5 fruit fly cellular contexts compared by ENCODE assay signal in the genomic region with DNA sequence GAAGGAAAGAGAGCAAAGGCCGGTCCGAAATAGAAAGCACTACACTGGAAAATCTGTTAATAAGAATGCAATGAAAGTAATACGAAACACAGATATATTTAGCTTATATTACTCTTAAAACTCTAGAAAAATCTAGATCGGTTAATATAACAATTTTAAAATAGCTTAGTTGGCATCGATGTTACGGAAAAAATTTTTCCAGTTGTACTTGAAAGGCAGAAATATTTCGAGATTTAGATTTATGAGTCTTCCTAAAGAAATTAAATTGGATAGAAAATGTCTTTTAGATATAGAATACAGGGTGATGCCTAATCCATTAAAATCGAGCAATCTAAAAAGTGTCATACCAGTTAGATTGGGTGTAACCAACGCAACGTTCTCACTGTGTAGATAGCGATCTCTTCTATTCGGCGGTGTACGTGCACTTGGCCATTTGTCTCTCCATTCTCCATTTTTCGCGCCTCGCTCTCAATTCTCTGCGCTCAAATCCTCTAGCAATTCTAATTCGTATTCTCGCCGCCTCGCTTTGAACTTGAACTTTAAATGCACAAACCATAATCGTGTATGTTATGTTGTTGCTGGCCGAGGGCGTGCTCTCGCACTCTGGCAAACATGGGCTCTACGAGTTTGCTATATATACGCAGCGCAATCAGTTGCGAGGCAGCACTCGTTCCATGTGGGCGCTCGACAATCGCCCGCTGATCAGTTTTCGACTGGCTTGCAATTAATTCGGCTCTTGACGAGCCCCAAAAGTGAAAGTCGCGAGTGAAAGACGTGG.
TF ChIP-seq lines count a peak whose summit lies in the region.

No protein-coding gene starts in this region.

- peak; percentile 59 for TF ChIP-seq CTCF in whole organism, embryonic (GFP tag; optimal IDR thresholded peaks at IDR 0.05; lab: Kevin White, UChicago)

TF ChIP-seq in whole organism, adult, 20 proteins besides CTCF, POLR2A, EP300 and RAD21 (continues in another document):
- TF ChIP-seq pad (GFP tag; optimal IDR thresholded peaks at IDR 0.05; lab: Kevin White, UChicago), result peak; percentile 86
- TF ChIP-seq CG5204 (GFP tag; optimal IDR thresholded peaks at IDR 0.05; lab: Kevin White, UChicago), result peak; percentile 97
- peak; percentile 63 for TF ChIP-seq cic (GFP tag; optimal IDR thresholded peaks at IDR 0.05; lab: Kevin White, UChicago)
- TF ChIP-seq CG12768 (GFP tag; optimal IDR thresholded peaks at IDR 0.05; lab: Kevin White, UChicago), result peak; percentile 93
- TF ChIP-seq Clk (GFP tag; optimal IDR thresholded peaks at IDR 0.05; lab: Kevin White, UChicago), result peak; percentile 87
- TF ChIP-seq CG7101 (tag; optimal IDR thresholded peaks at IDR 0.05; lab: Kevin White, UChicago), result peak; percentile 92
- TF ChIP-seq CG11617 (GFP tag; optimal IDR thresholded peaks at IDR 0.05; lab: Kevin White, UChicago), result peak; percentile 98
- peak; percentile 62 for TF ChIP-seq Mnt (GFP tag; optimal IDR thresholded peaks at IDR 0.05; lab: Kevin White, UChicago)
- TF ChIP-seq CG7045 (GFP tag; optimal IDR thresholded peaks at IDR 0.05; lab: Kevin White, UChicago), result peak; percentile 93
- no peak for TF ChIP-seq cnc (optimal IDR thresholded peaks at IDR 0.05; lab: Kevin White, UChicago)
- TF ChIP-seq ovo (GFP tag; optimal IDR thresholded peaks at IDR 0.05; lab: Kevin White, UChicago), result peak; percentile 77
- peak; percentile 94 for TF ChIP-seq CG1620 (GFP tag; optimal IDR thresholded peaks at IDR 0.05; lab: Kevin White, UChicago)
- TF ChIP-seq toe (GFP tag; optimal IDR thresholded peaks at IDR 0.05; lab: Kevin White, UChicago), result peak; percentile 96
- TF ChIP-seq Crg-1 (GFP tag; optimal IDR thresholded peaks at IDR 0.05; lab: Kevin White, UChicago), result peak; percentile 81
- peak; percentile 78 for TF ChIP-seq CG14711 (tag; optimal IDR thresholded peaks at IDR 0.05; lab: Kevin White, UChicago)
- TF ChIP-seq Hr96 (GFP tag; optimal IDR thresholded peaks at IDR 0.05; lab: Kevin White, UChicago), result peak; percentile 96

TF ChIP-seq in whole organism, embryonic, 481 proteins besides CTCF, POLR2A, EP300 and RAD21 (continues in another document):
- peak; percentile 93 for TF ChIP-seq jumu (GFP tag; optimal IDR thresholded peaks at IDR 0.05; lab: Kevin White, UChicago)
- peak; percentile 58; the same call in 1 of the 2 replicates for TF ChIP-seq tna (GFP tag; IDR thresholded peaks at IDR 0.05; lab: Robert Waterston, UW; ENCODE audit: partially characterized antibody)
- peak; percentile 31 for TF ChIP-seq CG4282 (GFP tag; optimal IDR thresholded peaks at IDR 0.05; lab: Kevin White, UChicago)
- TF ChIP-seq Side (GFP tag; optimal IDR thresholded peaks at IDR 0.05; lab: Kevin White, UChicago), result peak; percentile 93
- TF ChIP-seq btn (GFP tag; optimal IDR thresholded peaks at IDR 0.05; lab: Kevin White, UChicago), result peak; percentile 86
- TF ChIP-seq Kr (GFP tag; optimal IDR thresholded peaks at IDR 0.05; lab: Kevin White, UChicago), result peak; percentile 15
- peak; percentile 97 for TF ChIP-seq CG7556 (GFP tag; optimal IDR thresholded peaks at IDR 0.05; lab: Kevin White, UChicago)
- peak; percentile 10 for TF ChIP-seq fd102C (GFP tag; optimal IDR thresholded peaks at IDR 0.05; lab: Kevin White, UChicago)
- peak; percentile 86 for TF ChIP-seq Nf-YC (tag; optimal IDR thresholded peaks at IDR 0.05; lab: Kevin White, UChicago)
- TF ChIP-seq CG6683 (GFP tag; optimal IDR thresholded peaks at IDR 0.05; lab: Kevin White, UChicago), result peak; percentile 78
- peak; percentile 37 for TF ChIP-seq corto (GFP tag; optimal IDR thresholded peaks at IDR 0.05; lab: Kevin White, UChicago)
- peak; percentile 95 for TF ChIP-seq Hmx (GFP tag; optimal IDR thresholded peaks at IDR 0.05; lab: Kevin White, UChicago)
- peak; percentile 96 for TF ChIP-seq Camta (GFP tag; optimal IDR thresholded peaks at IDR 0.05; lab: Kevin White, UChicago)
- peak; percentile 97 for TF ChIP-seq CG10209 (GFP tag; optimal IDR thresholded peaks at IDR 0.05; lab: Kevin White, UChicago)
- peak; percentile 96 for TF ChIP-seq lilli (GFP tag; optimal IDR thresholded peaks at IDR 0.05; lab: Kevin White, UChicago)

TF ChIP-seq in whole organism, prepupa, 60 proteins besides CTCF, POLR2A, EP300 and RAD21 (continues in another document):
- TF ChIP-seq topi (GFP tag; optimal IDR thresholded peaks at IDR 0.05; lab: Kevin White, UChicago) (peak; percentile 17), Eip75B (GFP tag; optimal IDR thresholded peaks at IDR 0.05; lab: Kevin White, UChicago) (peak; percentile 70), lz (GFP tag; optimal IDR thresholded peaks at IDR 0.05; lab: Kevin White, UChicago) (peak; percentile 41), esn (GFP tag; optimal IDR thresholded peaks at IDR 0.05; lab: Kevin White, UChicago) (peak; percentile 39), dsx (GFP tag; optimal IDR thresholded peaks at IDR 0.05; lab: Kevin White, UChicago; ENCODE audit: poor library complexity, severe bottlenecking) (peak; percentile 28), CG6792 (GFP tag; optimal IDR thresholded peaks at IDR 0.05; lab: Kevin White, UChicago) (peak; percentile 69), ss (GFP tag; optimal IDR thresholded peaks at IDR 0.05; lab: Kevin White, UChicago) (peak; percentile 33 to 50), cyc (GFP tag; optimal IDR thresholded peaks at IDR 0.05; lab: Kevin White, UChicago) (peak; percentile 38), CG7368 (GFP tag; optimal IDR thresholded peaks at IDR 0.05; lab: Kevin White, UChicago) (peak; percentile 65), CG6163 (GFP tag; IDR thresholded peaks at IDR 0.05; lab: Robert Waterston, UW) (peak; percentile 48; the same call in 2 of the 3 replicates), Ets96B (tag; optimal IDR thresholded peaks at IDR 0.05; lab: Kevin White, UChicago) (peak; percentile 68), CG4318 (GFP tag; optimal IDR thresholded peaks at IDR 0.05; lab: Kevin White, UChicago) (peak; percentile 95), net (GFP tag; optimal IDR thresholded peaks at IDR 0.05; lab: Kevin White, UChicago) (peak; percentile 84), CG31627 (GFP tag; optimal IDR thresholded peaks at IDR 0.05; lab: Kevin White, UChicago) (peak; percentile 36), vri (GFP tag; optimal IDR thresholded peaks at IDR 0.05; lab: Kevin White, UChicago) (peak; percentile 10), OdsH (GFP tag; optimal IDR thresholded peaks at IDR 0.05; lab: Kevin White, UChicago) (peak; percentile 89), Eip78C (GFP tag; lab: Kevin White, UChicago) (peak; percentile 95)

TF ChIP-seq in whole organism, pupa, 21 proteins besides CTCF, POLR2A, EP300 and RAD21 (continues in another document):
- TF ChIP-seq CG8159 (tag; optimal IDR thresholded peaks at IDR 0.05; lab: Kevin White, UChicago), result peak; percentile 63
- TF ChIP-seq D1 (tag; optimal IDR thresholded peaks at IDR 0.05; lab: Kevin White, UChicago), result peak; percentile 52
- no peak for TF ChIP-seq Snoo (tag; optimal IDR thresholded peaks at IDR 0.05; lab: Kevin White, UChicago)
- TF ChIP-seq CG17806 (tag; optimal IDR thresholded peaks at IDR 0.05; lab: Kevin White, UChicago), result peak; percentile 71
- peak; percentile 72 for TF ChIP-seq Pif1B (GFP tag; optimal IDR thresholded peaks at IDR 0.05; lab: Kevin White, UChicago)
- TF ChIP-seq Pif1A (GFP tag; optimal IDR thresholded peaks at IDR 0.05; lab: Kevin White, UChicago), result peak; percentile 81
- peak; percentile 72 for TF ChIP-seq CG34367 (tag; optimal IDR thresholded peaks at IDR 0.05; lab: Kevin White, UChicago)
- TF ChIP-seq CG13204 (GFP tag; optimal IDR thresholded peaks at IDR 0.05; lab: Kevin White, UChicago), result peak; percentile 34
- 0 out of 2 replicates have a peak, but pooled peaks have one; percentile 8 for TF ChIP-seq CG12605 (GFP tag; IDR thresholded peaks at IDR 0.05; lab: Robert Waterston, UW)
- TF ChIP-seq fd96Ca (GFP tag; IDR thresholded peaks at IDR 0.05; lab: Robert Waterston, UW), result peak; percentile 78
- TF ChIP-seq CG32121 (GFP tag; IDR thresholded peaks at IDR 0.05; lab: Robert Waterston, UW), result peak; percentile 80
- no peak for TF ChIP-seq EcR (GFP tag; optimal IDR thresholded peaks at IDR 0.05; lab: Kevin White, UChicago)
- TF ChIP-seq gl (tag; optimal IDR thresholded peaks at IDR 0.05; lab: Kevin White, UChicago), result no peak
- peak; percentile 12; the same call in 1 of the 2 replicates for TF ChIP-seq rn (GFP tag; IDR thresholded peaks at IDR 0.05; lab: Robert Waterston, UW)
- TF ChIP-seq Ets98B (GFP tag; IDR thresholded peaks at IDR 0.05; lab: Robert Waterston, UW), result peak; percentile 76
- peak; percentile 73 for TF ChIP-seq CG10348 (GFP tag; IDR thresholded peaks at IDR 0.05; lab: Robert Waterston, UW)
- TF ChIP-seq CG14655 (GFP tag; optimal IDR thresholded peaks at IDR 0.05; lab: Kevin White, UChicago), result peak; percentile 98
- TF ChIP-seq CG9948 (tag; optimal IDR thresholded peaks at IDR 0.05; lab: Kevin White, UChicago), result peak; percentile 85

TF ChIP-seq in whole organism, wandering third instar larva, 38 proteins besides CTCF, POLR2A, EP300 and RAD21 (continues in another document):
- no peak for TF ChIP-seq Jra (GFP tag; optimal IDR thresholded peaks at IDR 0.05; lab: Kevin White, UChicago)
- peak; percentile 97 for TF ChIP-seq sv (GFP tag; optimal IDR thresholded peaks at IDR 0.05; lab: Kevin White, UChicago)
- peak; percentile 15 for TF ChIP-seq Dif (GFP tag; optimal IDR thresholded peaks at IDR 0.05; lab: Kevin White, UChicago; ENCODE audit: partially characterized antibody)
- no peak for TF ChIP-seq Dfd (GFP tag; optimal IDR thresholded peaks at IDR 0.05; lab: Kevin White, UChicago)
- no peak for TF ChIP-seq Mio (GFP tag; optimal IDR thresholded peaks at IDR 0.05; lab: Kevin White, UChicago)
- TF ChIP-seq woc (GFP tag; optimal IDR thresholded peaks at IDR 0.05; lab: Kevin White, UChicago), result no peak
- TF ChIP-seq Sp1 (GFP tag; optimal IDR thresholded peaks at IDR 0.05; lab: Kevin White, UChicago), result no peak
- no peak for TF ChIP-seq jim (GFP tag; optimal IDR thresholded peaks at IDR 0.05; lab: Kevin White, UChicago)
- no peak for TF ChIP-seq GATAd (GFP tag; optimal IDR thresholded peaks at IDR 0.05; lab: Kevin White, UChicago)
- peak; percentile 27 for TF ChIP-seq rgr (GFP tag; optimal IDR thresholded peaks at IDR 0.05; lab: Kevin White, UChicago)
- TF ChIP-seq HLH106 (tag; optimal IDR thresholded peaks at IDR 0.05; lab: Kevin White, UChicago), result peak; percentile 27
- no peak for TF ChIP-seq sage (GFP tag; optimal IDR thresholded peaks at IDR 0.05; lab: Kevin White, UChicago)
- no peak for TF ChIP-seq CrebA (GFP tag; optimal IDR thresholded peaks at IDR 0.05; lab: Kevin White, UChicago; ENCODE audit: borderline replicate concordance)
- peak; percentile 36 for TF ChIP-seq brk (GFP tag; optimal IDR thresholded peaks at IDR 0.05; lab: Kevin White, UChicago)
- TF ChIP-seq Rel (GFP tag; optimal IDR thresholded peaks at IDR 0.05; lab: Kevin White, UChicago), result no peak
- TF ChIP-seq Rel (tag; optimal IDR thresholded peaks at IDR 0.05; lab: Kevin White, UChicago), result no peak
- no peak for TF ChIP-seq pan (optimal IDR thresholded peaks at IDR 0.05; lab: Kevin White, UChicago)
- peak; percentile 53 for TF ChIP-seq tai (GFP tag; optimal IDR thresholded peaks at IDR 0.05; lab: Kevin White, UChicago)
- TF ChIP-seq dl (GFP tag; optimal IDR thresholded peaks at IDR 0.05; lab: Kevin White, UChicago; ENCODE audit: insufficient read depth in 1 of 2, partially characterized antibody in 2 of 2), result no peak
- TF ChIP-seq usp (GFP tag; optimal IDR thresholded peaks at IDR 0.05; lab: Kevin White, UChicago), result no peak
- no peak for TF ChIP-seq CG9705 (GFP tag; optimal IDR thresholded peaks at IDR 0.05; lab: Kevin White, UChicago)
